Fruit fly (Drosophila melanogaster) whole organism, embryonic: Measurements from ENCODE around the gene CG16852.

ENCODE experiments used
- CG6683 ChIP-seq: fragments of 200-800 bp; sonication (Bioruptor generic); optimal IDR thresholded peaks from 2 replicates; lab custom pipeline; 2017; ENCODE audit warnings: missing biosample characterization, mild to moderate bottlenecking, missing genetic modification characterization, missing genetic modification reagents
- CG8765 ChIP-seq: fragments of 200-800 bp; sonication (Bioruptor generic); IDR thresholded peaks from 2 replicates; pipeline ENCODE4 v1.3.6; 2022; ENCODE audit warnings: missing biosample characterization, missing genetic modification characterization
- CG9876 ChIP-seq: fragments of 200-800 bp; sonication (Bioruptor generic); optimal IDR thresholded peaks from 2 replicates; lab custom pipeline; 2016; ENCODE audit warnings: missing biosample characterization, missing genetic modification characterization
- gem ChIP-seq: fragments of 200-800 bp; sonication (Bioruptor generic); optimal IDR thresholded peaks from 2 replicates; lab custom pipeline; 2019; ENCODE audit warnings: missing biosample characterization, mild to moderate bottlenecking, missing genetic modification characterization, moderate library complexity
- shn ChIP-seq: fragments of 200-800 bp; sonication (Bioruptor generic); optimal IDR thresholded peaks from 3 replicates; lab custom pipeline; 2016; ENCODE audit warnings: missing biosample characterization, missing genetic modification characterization

- TF ChIP-seq shn (GFP tag; lab: Kevin White, UChicago) (no peak), gem (tag; lab: Kevin White, UChicago) (no peak), CG6683 (GFP tag; lab: Kevin White, UChicago) (no peak), CG8765 (GFP tag; lab: Robert Waterston, UW) (no peak), CG9876 (no peak)
These were observed 4.9 kb upstream of the CG16852 start, which contains the start of gene CG15638 for dm6 chr2L:13535678-13536077.
